Fruit fly (Drosophila melanogaster) whole organism, embryonic: ENCODE results near the gene CG15818.

ENCODE experiments used
- Awh ChIP-seq: fragments of 200-800 bp; sonication (Bioruptor generic); IDR thresholded peaks from 2 replicates; pipeline ENCODE4, ENCODE4 v1.3.6; 2022; ENCODE audit warnings: missing biosample characterization, missing genetic modification characterization
- Bdp1 ChIP-seq: fragments of 200-800 bp; sonication (Bioruptor generic); optimal IDR thresholded peaks from 3 replicates; lab custom pipeline; 2016; ENCODE audit warnings: missing biosample characterization, missing genetic modification characterization
- Blimp-1 ChIP-seq: fragments of 200-800 bp; sonication (Bioruptor generic); optimal IDR thresholded peaks from 3 replicates; lab custom pipeline; 2018; ENCODE audit warnings: missing biosample characterization, missing genetic modification characterization, mild to moderate bottlenecking, moderate library complexity, missing genetic modification reagents
- CG10366 ChIP-seq: fragments of 200-800 bp; sonication (Bioruptor generic); IDR thresholded peaks from 2 replicates; pipeline ENCODE4 v1.3.6; 2022; ENCODE audit warnings: missing biosample characterization, missing genetic modification characterization
- CG13123 ChIP-seq: fragments of 200-800 bp; sonication (Bioruptor generic); optimal IDR thresholded peaks from 2 replicates; lab custom pipeline; 2016; ENCODE audit warnings: missing biosample characterization, missing genetic modification characterization
- CG15601 ChIP-seq: fragments of 200-800 bp; sonication (Bioruptor generic); optimal IDR thresholded peaks from 3 replicates; lab custom pipeline; 2019; ENCODE audit warnings: missing biosample characterization, mild to moderate bottlenecking, missing genetic modification characterization, moderate library complexity
- CG16813 ChIP-seq: fragments of 200-800 bp; sonication (Bioruptor generic); IDR thresholded peaks from 3 replicates; pipeline ENCODE4 v1.3.6; 2022; ENCODE audit warnings: missing biosample characterization, missing genetic modification characterization; ENCODE audit not compliant: partially characterized antibody
- CG17361 ChIP-seq: fragments of 200-800 bp; sonication (Bioruptor generic); IDR thresholded peaks from 3 replicates; pipeline ENCODE4 v1.3.6; 2022; ENCODE audit warnings: missing biosample characterization, missing genetic modification characterization
- CG17385 ChIP-seq: fragments of 200-800 bp; sonication (Bioruptor generic); optimal IDR thresholded peaks from 3 replicates; lab custom pipeline; 2018; ENCODE audit warnings: missing biosample characterization, mild to moderate bottlenecking, missing genetic modification characterization
- CG2116 ChIP-seq: fragments of 200-800 bp; sonication (Bioruptor generic); optimal IDR thresholded peaks from 3 replicates; lab custom pipeline; 2018; ENCODE audit warnings: missing biosample characterization, mild to moderate bottlenecking, missing genetic modification characterization
- CG31388 ChIP-seq: fragments of 200-800 bp; sonication (Bioruptor generic); optimal IDR thresholded peaks from 2 replicates; lab custom pipeline; 2016; ENCODE audit warnings: missing biosample characterization, missing genetic modification characterization
- CG3838 ChIP-seq: fragments of 200-800 bp; sonication (Bioruptor generic); optimal IDR thresholded peaks from 3 replicates; lab custom pipeline; 2016; ENCODE audit warnings: missing biosample characterization, missing genetic modification characterization
- CG3995 ChIP-seq: fragments of 200-800 bp; sonication (Bioruptor generic); optimal IDR thresholded peaks from 3 replicates; lab custom pipeline; 2016; ENCODE audit warnings: missing biosample characterization, missing genetic modification characterization
- CG42726 ChIP-seq: fragments of 200-800 bp; sonication (Bioruptor generic); IDR thresholded peaks from 2 replicates; pipeline ENCODE4 v1.3.6; 2022; ENCODE audit warnings: missing biosample characterization, missing genetic modification characterization; ENCODE audit not compliant: partially characterized antibody
- CG4328 ChIP-seq: fragments of 200-800 bp; sonication (Bioruptor generic); optimal IDR thresholded peaks from 3 replicates; lab custom pipeline; 2017; ENCODE audit warnings: missing biosample characterization, missing genetic modification reagents, missing genetic modification characterization
- CG43689 ChIP-seq: fragments of 200-800 bp; sonication (Bioruptor generic); IDR thresholded peaks from 2 replicates; pipeline ENCODE4 v1.3.6; 2022; ENCODE audit warnings: missing biosample characterization, missing genetic modification characterization
- CG6791 ChIP-seq: fragments of 200-800 bp; sonication (Bioruptor generic); IDR thresholded peaks from 3 replicates; pipeline ENCODE4 v1.3.6; 2022; ENCODE audit warnings: missing biosample characterization, missing genetic modification characterization; ENCODE audit not compliant: partially characterized antibody
- CG6854 ChIP-seq: fragments of 200-800 bp; sonication (Bioruptor generic); optimal IDR thresholded peaks from 3 replicates; lab custom pipeline; 2017; ENCODE audit warnings: missing biosample characterization, mild to moderate bottlenecking, missing genetic modification characterization
- CG7556 ChIP-seq: fragments of 200-800 bp; sonication (Bioruptor generic); optimal IDR thresholded peaks from 2 replicates; lab custom pipeline; 2017; ENCODE audit warnings: missing biosample characterization, mild to moderate bottlenecking, missing genetic modification characterization
- CG7987 ChIP-seq: fragments of 200-800 bp; sonication (Bioruptor generic); optimal IDR thresholded peaks from 2 replicates; lab custom pipeline; 2018; ENCODE audit warnings: missing biosample characterization, mild to moderate bottlenecking, missing genetic modification characterization, moderate library complexity
- CG9797 ChIP-seq: fragments of 200-800 bp; sonication (Bioruptor generic); optimal IDR thresholded peaks from 3 replicates; lab custom pipeline; 2018; ENCODE audit warnings: missing biosample characterization, mild to moderate bottlenecking, missing genetic modification characterization
- CoRest ChIP-seq: fragments of 200-800 bp; sonication (Bioruptor generic); optimal IDR thresholded peaks from 3 replicates; lab custom pipeline; 2018; ENCODE audit warnings: missing biosample characterization, mild to moderate bottlenecking, missing genetic modification characterization, moderate library complexity
- D ChIP-seq, 2 experiments: fragments of 200-800 bp in 1 of 2; fragments of >200 bp in 1 of 2; sonication (Bioruptor generic) in 1 of 2; optimal IDR thresholded peaks; 2 replicates in 1 of 2; 3 replicates in 1 of 2; lab custom pipeline; 2017; ENCODE audit warnings: mild to moderate bottlenecking in 1 of 2, missing biosample characterization in 1 of 2, missing genetic modification characterization in 1 of 2, missing genetic modification reagents in 1 of 2
- Dek ChIP-seq: fragments of 200-800 bp; sonication (Bioruptor generic); optimal IDR thresholded peaks from 3 replicates; lab custom pipeline; 2019; ENCODE audit warnings: missing biosample characterization, mild to moderate bottlenecking, missing genetic modification characterization, moderate library complexity
- Doc2 ChIP-seq: fragments of 200-800 bp; sonication (Bioruptor generic); IDR thresholded peaks from 2 replicates; pipeline ENCODE4 v1.3.6; 2022; ENCODE audit warnings: missing biosample characterization, missing genetic modification characterization
- Fer3 ChIP-seq: fragments of 200-800 bp; sonication (Bioruptor generic); optimal IDR thresholded peaks from 2 replicates; lab custom pipeline; 2018; ENCODE audit warnings: missing biosample characterization, mild to moderate bottlenecking, missing genetic modification characterization, moderate library complexity
- Gsc ChIP-seq: fragments of 200-800 bp; sonication (Bioruptor generic); IDR thresholded peaks from 2 replicates; pipeline ENCODE4 v1.3.6; 2022; ENCODE audit warnings: missing biosample characterization, missing genetic modification characterization
- Mad ChIP-seq: fragments of 200-800 bp; sonication (Bioruptor generic); optimal IDR thresholded peaks from 2 replicates; lab custom pipeline; 2016; ENCODE audit warnings: missing biosample characterization, missing genetic modification characterization
- cato ChIP-seq: fragments of 200-800 bp; sonication (Bioruptor generic); optimal IDR thresholded peaks from 2 replicates; lab custom pipeline; 2016; ENCODE audit warnings: missing biosample characterization, missing genetic modification characterization, borderline replicate concordance
- crp ChIP-seq, 2 experiments: fragments of 200-800 bp; sonication (Bioruptor generic); optimal IDR thresholded peaks; 2 replicates in 1 of 2; 3 replicates in 1 of 2; lab custom pipeline; 2017; ENCODE audit warnings: missing biosample characterization in 2 of 2, missing genetic modification characterization in 2 of 2, mild to moderate bottlenecking in 1 of 2, moderate library complexity in 1 of 2
- da ChIP-seq: fragments of 200-800 bp; sonication (Bioruptor generic); optimal IDR thresholded peaks from 2 replicates; lab custom pipeline; 2016; ENCODE audit warnings: missing biosample characterization, missing genetic modification characterization
- dm ChIP-seq: fragments of 200-800 bp; sonication (Bioruptor generic); optimal IDR thresholded peaks from 3 replicates; lab custom pipeline; 2016; ENCODE audit warnings: missing biosample characterization, missing genetic modification characterization
- dmrt99B ChIP-seq: fragments of 200-800 bp; sonication (Bioruptor generic); optimal IDR thresholded peaks from 2 replicates; lab custom pipeline; 2018; ENCODE audit warnings: missing biosample characterization, mild to moderate bottlenecking, missing genetic modification characterization, moderate library complexity
- eve ChIP-seq, 2 experiments: fragments of >200 bp; optimal IDR thresholded peaks; 2 replicates each; lab custom pipeline; 2017; ENCODE audit warnings: missing biosample characterization in 2 of 2, missing genetic modification characterization in 2 of 2
- grau ChIP-seq: fragments of 200-800 bp; optimal IDR thresholded peaks from 3 replicates; lab custom pipeline; 2019; ENCODE audit warnings: missing biosample characterization, mild to moderate bottlenecking, missing genetic modification characterization, moderate library complexity
- her ChIP-seq: fragments of 200-800 bp; sonication (Bioruptor generic); optimal IDR thresholded peaks from 2 replicates; lab custom pipeline; 2016; ENCODE audit warnings: missing biosample characterization, missing genetic modification characterization
- lov ChIP-seq, 2 experiments: fragments of 200-800 bp in 1 of 2; fragments of >200 bp in 1 of 2; sonication (Bioruptor generic) in 1 of 2; IDR thresholded peaks in 1 of 2; optimal IDR thresholded peaks in 1 of 2; 2 replicates in 1 of 2; 3 replicates in 1 of 2; pipeline versions ENCODE4 v1.3.6 to Lab custom; 2017 to 2022; ENCODE audit warnings: missing biosample characterization in 1 of 2, missing genetic modification characterization in 1 of 2
- mam ChIP-seq: fragments of 200-800 bp; sonication (Bioruptor generic); optimal IDR thresholded peaks from 3 replicates; lab custom pipeline; 2016; ENCODE audit warnings: missing biosample characterization, missing genetic modification characterization
- p53 ChIP-seq: fragments of 200-800 bp; sonication (Bioruptor generic); optimal IDR thresholded peaks from 2 replicates; lab custom pipeline; 2016; ENCODE audit warnings: missing biosample characterization, missing genetic modification characterization
- pan ChIP-seq, 4 experiments: fragments of >200 bp in 3 of 4; fragments of 200-800 bp in 1 of 4; sonication (Bioruptor generic) in 1 of 4; optimal IDR thresholded peaks in 3 of 4; IDR thresholded peaks in 1 of 4; 2 replicates each; pipeline versions ENCODE4 v1.3.6 to Lab custom; 2017 to 2022; ENCODE audit warnings: missing biosample characterization in 2 of 4, missing genetic modification characterization in 2 of 4, mixed read lengths in 1 of 4
- pho ChIP-seq: fragments of 200-800 bp; sonication (Bioruptor generic); optimal IDR thresholded peaks from 2 replicates; lab custom pipeline; 2016; ENCODE audit warnings: missing biosample characterization, missing genetic modification characterization
- pum ChIP-seq: fragments of 200-800 bp; sonication (Bioruptor generic); optimal IDR thresholded peaks from 2 replicates; lab custom pipeline; 2016; ENCODE audit warnings: missing biosample characterization, missing genetic modification characterization
- repo ChIP-seq: fragments of 200-800 bp; sonication (Bioruptor generic); optimal IDR thresholded peaks from 2 replicates; lab custom pipeline; 2016; ENCODE audit warnings: missing biosample characterization, missing genetic modification characterization
- sens-2 ChIP-seq: fragments of 200-800 bp; sonication (Bioruptor generic); IDR thresholded peaks from 2 replicates; pipeline ENCODE4 v1.3.6; 2022; ENCODE audit warnings: missing biosample characterization, missing genetic modification characterization
- tap ChIP-seq: fragments of 200-800 bp; optimal IDR thresholded peaks from 3 replicates; lab custom pipeline; 2019; ENCODE audit warnings: missing biosample characterization, mild to moderate bottlenecking, missing genetic modification characterization, moderate library complexity
- tll ChIP-seq, 2 experiments: fragments of 200-800 bp in 1 of 2; fragments of >200 bp in 1 of 2; sonication (Bioruptor generic) in 1 of 2; optimal IDR thresholded peaks; 2 replicates each; lab custom pipeline; 2017 to 2019; ENCODE audit warnings: missing biosample characterization in 2 of 2, missing genetic modification characterization in 2 of 2, mild to moderate bottlenecking in 1 of 2, moderate library complexity in 1 of 2
- tx ChIP-seq: fragments of 200-800 bp; sonication (Bioruptor generic); optimal IDR thresholded peaks from 2 replicates; lab custom pipeline; 2016; ENCODE audit warnings: missing biosample characterization, missing genetic modification characterization
- wdn ChIP-seq: fragments of 200-800 bp; sonication (Bioruptor generic); IDR thresholded peaks from 2 replicates; pipeline ENCODE4 v1.3.6; 2022; ENCODE audit warnings: missing biosample characterization, missing genetic modification characterization

CG15818 gene

dm6 chr2L:7401627-7402026 lies 9.1 kb upstream of the CG15818 start (continued):
- TF ChIP-seq grau = peak; percentile 96
- TF ChIP-seq Bdp1 (GFP tag; lab: Kevin White, UChicago) = no peak
- peak; percentile 79 for TF ChIP-seq CG10366 (GFP tag; lab: Robert Waterston, UW)
- peak; percentile 68 for TF ChIP-seq Dek (tag; lab: Kevin White, UChicago)
- TF ChIP-seq tll (GFP tag; optimal IDR thresholded peaks at IDR 0.05; lab: Kevin White, UChicago) = no peak
- TF ChIP-seq CoRest (tag; lab: Kevin White, UChicago) = peak; percentile 85
- no peak for TF ChIP-seq Doc2 (GFP tag; lab: Robert Waterston, UW)
- no peak for TF ChIP-seq CG3995 (GFP tag; lab: Kevin White, UChicago)
- peak; percentile 83 for TF ChIP-seq tap (tag; lab: Kevin White, UChicago)
- TF ChIP-seq CG6791 (GFP tag; lab: Robert Waterston, UW) = no peak
- peak; percentile 2 for TF ChIP-seq tx
- TF ChIP-seq CG7556 = peak; percentile 63
- TF ChIP-seq CG16813 = no peak
- no peak for TF ChIP-seq CG9797 (GFP tag; lab: Kevin White, UChicago)
- peak; percentile 29 for TF ChIP-seq CG4328 (GFP tag; lab: Kevin White, UChicago)
- no peak for TF ChIP-seq cato (GFP tag; lab: Kevin White, UChicago)
- TF ChIP-seq CG42726 (GFP tag; lab: Robert Waterston, UW) = no peak
- no peak for TF ChIP-seq CG13123 (GFP tag; lab: Kevin White, UChicago)
- TF ChIP-seq CG31388 (GFP tag; lab: Kevin White, UChicago) = no peak
- no peak for TF ChIP-seq repo (GFP tag; lab: Kevin White, UChicago)
- no peak for TF ChIP-seq her (GFP tag; lab: Kevin White, UChicago)
- TF ChIP-seq CG17385 (GFP tag; lab: Kevin White, UChicago) = peak; percentile 65
- no peak for TF ChIP-seq D (optimal IDR thresholded peaks at IDR 0.05; lab: Kevin White, UChicago)
- TF ChIP-seq D (GFP tag; optimal IDR thresholded peaks at IDR 0.05; lab: Kevin White, UChicago) = peak; percentile 16
- TF ChIP-seq CG15601 (tag; lab: Kevin White, UChicago) = peak; percentile 51
- peak; percentile 80 for TF ChIP-seq Fer3 (tag; lab: Kevin White, UChicago)
- peak; percentile 65 for TF ChIP-seq Awh
- TF ChIP-seq Blimp-1 (GFP tag; lab: Kevin White, UChicago) = peak; percentile 75
- TF ChIP-seq pum (GFP tag; lab: Kevin White, UChicago) = no peak
- TF ChIP-seq dm (GFP tag; lab: Kevin White, UChicago) = no peak
- no peak for TF ChIP-seq CG43689
- peak in 1 of 2 experiments; percentile 37 for TF ChIP-seq eve (GFP tag; optimal IDR thresholded peaks at IDR 0.05; lab: Kevin White, UChicago)
- no peak for TF ChIP-seq pan (optimal IDR thresholded peaks at IDR 0.05; lab: Kevin White, UChicago)
- TF ChIP-seq pan (GFP tag; optimal IDR thresholded peaks at IDR 0.05 in 1 of 2, IDR thresholded peaks at IDR 0.05 in 1 of 2) = peak in 1 of 2 experiments; percentile 86
- TF ChIP-seq Gsc = no peak
- peak; percentile 83 for TF ChIP-seq dmrt99B
- no peak for TF ChIP-seq da (GFP tag; lab: Kevin White, UChicago)
- no peak for TF ChIP-seq crp (GFP tag; optimal IDR thresholded peaks at IDR 0.05; lab: Kevin White, UChicago)
- TF ChIP-seq CG7987 (GFP tag; lab: Kevin White, UChicago) = no peak
- TF ChIP-seq wdn (GFP tag; lab: Robert Waterston, UW) = peak; percentile 68
- TF ChIP-seq mam (GFP tag; lab: Kevin White, UChicago) = peak; percentile 45
- no peak for TF ChIP-seq p53 (GFP tag; lab: Kevin White, UChicago)
- peak; percentile 72 for TF ChIP-seq CG17361 (GFP tag; lab: Robert Waterston, UW)
- TF ChIP-seq CG2116 (GFP tag; lab: Kevin White, UChicago) = peak; percentile 9
- TF ChIP-seq pho (GFP tag; lab: Kevin White, UChicago) = no peak
- TF ChIP-seq sens-2 = peak; percentile 38; the same call in 1 of the 2 replicates
- TF ChIP-seq CG3838 (GFP tag; lab: Kevin White, UChicago) = no peak
- no peak for TF ChIP-seq lov (optimal IDR thresholded peaks at IDR 0.05; lab: Kevin White, UChicago)
- no peak for TF ChIP-seq lov (GFP tag; IDR thresholded peaks at IDR 0.05; lab: Robert Waterston, UW)
- TF ChIP-seq CG6854 = no peak
- peak; percentile 5 for TF ChIP-seq Mad (GFP tag; lab: Kevin White, UChicago)
